Worm (Caenorhabditis elegans): Measurements from ENCODE around the gene ZK813.7.
A peak's percentile ranks its signal among the peaks of the same experiment; 100 is the strongest.

ZK813.7 gene

ce11 chrX:3408717-3409303, 35.8 kb upstream of the ZK813.7 start:
- no peak for TF ChIP-seq blmp-1 (tag; optimal IDR thresholded peaks at IDR 0.05)
- TF ChIP-seq mls-2 (tag; optimal IDR thresholded peaks at IDR 0.05) = no peak
- TF ChIP-seq lsy-2 (tag; optimal IDR thresholded peaks at IDR 0.05) = no peak
- no peak for TF ChIP-seq unc-62 (GFP tag; optimal IDR thresholded peaks at IDR 0.05)
- TF ChIP-seq drap-1 (GFP tag; optimal IDR thresholded peaks at IDR 0.05) = no peak
- TF ChIP-seq nhr-76 (tag; optimal IDR thresholded peaks at IDR 0.05) = no peak
- TF ChIP-seq elt-3 (tag; optimal IDR thresholded peaks at IDR 0.05) = no peak
- no peak for TF ChIP-seq pha-4 (tag; optimal IDR thresholded peaks at IDR 0.05)
- TF ChIP-seq M03D4.4 (tag; optimal IDR thresholded peaks at IDR 0.05) = no peak
- TF ChIP-seq nhr-2 (tag; optimal IDR thresholded peaks at IDR 0.05) = no peak
- TF ChIP-seq flh-1 (GFP tag; optimal IDR thresholded peaks at IDR 0.05) = no peak
- TF ChIP-seq unc-39 (tag; optimal IDR thresholded peaks at IDR 0.05) = no peak
- no peak for TF ChIP-seq ceh-43 (GFP tag; optimal IDR thresholded peaks at IDR 0.05)

- TF ChIP-seq hlh-1 (tag; optimal IDR thresholded peaks at IDR 0.05) (peak; percentile 9), pha-4 (tag; optimal IDR thresholded peaks at IDR 0.05) (no peak)
These were observed 33.0 kb upstream of the ZK813.7 start, which contains the start of gene unc-78 for ce11 chrX:3411565-3412022. TSS of gene unc-78 (minus strand) at chrX:3411615.

ce11 chrX:3414660-3415144, 29.9 kb upstream of the ZK813.7 start, which contains the start of gene dhs-27:
TSS of gene dhs-27 (minus strand) at chrX:3414710.
- no peak for TF ChIP-seq unc-39 (tag; optimal IDR thresholded peaks at IDR 0.05)
- TF ChIP-seq mls-2 (tag; optimal IDR thresholded peaks at IDR 0.05) = no peak
- TF ChIP-seq elt-1 (tag; optimal IDR thresholded peaks at IDR 0.05; ENCODE audit: borderline replicate concordance, insufficient read depth) = peak; percentile 4
- peak; percentile 45 for TF ChIP-seq ham-2 (GFP tag; optimal IDR thresholded peaks at IDR 0.05)

- TF ChIP-seq unc-39 (tag; optimal IDR thresholded peaks at IDR 0.05) = no peak
- TF ChIP-seq blmp-1 (tag; optimal IDR thresholded peaks at IDR 0.05) = no peak
- TF ChIP-seq mep-1 (tag; optimal IDR thresholded peaks at IDR 0.05) = no peak
- TF ChIP-seq elt-3 (tag; optimal IDR thresholded peaks at IDR 0.05) = no peak
- TF ChIP-seq lsy-2 (tag; optimal IDR thresholded peaks at IDR 0.05) = no peak
- no peak for TF ChIP-seq lin-32 (GFP tag; optimal IDR thresholded peaks at IDR 0.05)
These were observed 28.6 kb upstream of the ZK813.7 start for ce11 chrX:3416063-3416462.

- TF ChIP-seq mls-2 (tag; optimal IDR thresholded peaks at IDR 0.05) (no peak), mab-5 (tag; optimal IDR thresholded peaks at IDR 0.05) (no peak), tbx-8 (GFP tag; optimal IDR thresholded peaks at IDR 0.05) (no peak), elt-3 (tag; optimal IDR thresholded peaks at IDR 0.05) (no peak), unc-62 (GFP tag; optimal IDR thresholded peaks at IDR 0.05) (no peak), snpc-4 (tag; optimal IDR thresholded peaks at IDR 0.05) (no peak), nhr-28 (tag; optimal IDR thresholded peaks at IDR 0.05) (no peak), nhr-2 (tag; optimal IDR thresholded peaks at IDR 0.05) (no peak), elt-1 (tag; optimal IDR thresholded peaks at IDR 0.05; ENCODE audit: borderline replicate concordance, insufficient read depth) (no peak), blmp-1 (tag; optimal IDR thresholded peaks at IDR 0.05) (no peak), ceh-83 (GFP tag; optimal IDR thresholded peaks at IDR 0.05) (no peak), ces-1 (GFP tag; optimal IDR thresholded peaks at IDR 0.05) (no peak), zip-8 (tag; optimal IDR thresholded peaks at IDR 0.05) (no peak), cnd-1 (tag; optimal IDR thresholded peaks at IDR 0.05) (no peak), sem-2 (GFP tag; optimal IDR thresholded peaks at IDR 0.05) (no peak)
These were observed 25.5 kb upstream of the ZK813.7 start, which contains the start of gene C04F6.7 for ce11 chrX:3419084-3419483. TSS of gene C04F6.7 (minus strand) at chrX:3419184.

- TF ChIP-seq ztf-11 (tag; optimal IDR thresholded peaks at IDR 0.05) (no peak), M03D4.4 (tag; optimal IDR thresholded peaks at IDR 0.05) (no peak), blmp-1 (tag; optimal IDR thresholded peaks at IDR 0.05) (no peak), lin-13 (tag; optimal IDR thresholded peaks at IDR 0.05) (no peak), nhr-12 (tag; optimal IDR thresholded peaks at IDR 0.05) (no peak), ces-1 (GFP tag; optimal IDR thresholded peaks at IDR 0.05) (no peak), nhr-28 (tag; optimal IDR thresholded peaks at IDR 0.05) (no peak), ham-2 (GFP tag; optimal IDR thresholded peaks at IDR 0.05) (no peak), lsy-2 (tag; optimal IDR thresholded peaks at IDR 0.05) (no peak), drap-1 (GFP tag; optimal IDR thresholded peaks at IDR 0.05) (no peak), mep-1 (tag; optimal IDR thresholded peaks at IDR 0.05) (no peak), ceh-39 (tag; optimal IDR thresholded peaks at IDR 0.05) (no peak), unc-120 (tag; optimal IDR thresholded peaks at IDR 0.05; ENCODE audit: poor library complexity, severe bottlenecking) (no peak), nhr-237 (tag; optimal IDR thresholded peaks at IDR 0.05) (no peak), ceh-43 (GFP tag; optimal IDR thresholded peaks at IDR 0.05) (no peak), cnd-1 (tag; optimal IDR thresholded peaks at IDR 0.05) (no peak)
These were observed 20.1 kb upstream of the ZK813.7 start, which contains the start of gene ZK813.6 for ce11 chrX:3424516-3424915. TSS of gene ZK813.6 (plus strand) at chrX:3424816.
